Fruit fly (Drosophila melanogaster) whole organism, embryonic: Measurements from ENCODE around the gene CG7519.

Source experiments
- Awh ChIP-seq: fragments of 200-800 bp; sonication (Bioruptor generic); IDR thresholded peaks from 2 replicates; pipeline ENCODE4, ENCODE4 v1.3.6; 2022; ENCODE audit warnings: missing biosample characterization, missing genetic modification characterization
- Blimp-1 ChIP-seq: fragments of 200-800 bp; sonication (Bioruptor generic); optimal IDR thresholded peaks from 3 replicates; lab custom pipeline; 2018; ENCODE audit warnings: missing biosample characterization, missing genetic modification characterization, mild to moderate bottlenecking, moderate library complexity, missing genetic modification reagents
- CG10274 ChIP-seq: fragments of 200-800 bp; sonication (Bioruptor generic); optimal IDR thresholded peaks from 3 replicates; lab custom pipeline; 2017; ENCODE audit warnings: missing biosample characterization, mild to moderate bottlenecking, missing genetic modification characterization
- CG10565 ChIP-seq: fragments of 200-800 bp; sonication (Bioruptor generic); optimal IDR thresholded peaks from 3 replicates; lab custom pipeline; 2016; ENCODE audit warnings: missing biosample characterization, mild to moderate bottlenecking, missing genetic modification characterization
- CG11247 ChIP-seq: fragments of 200-800 bp; sonication (Bioruptor generic); IDR thresholded peaks from 2 replicates; pipeline ENCODE4 v1.3.6; 2022; ENCODE audit warnings: missing biosample characterization, missing genetic modification characterization
- CG11504 ChIP-seq: fragments of 200-800 bp; sonication (Bioruptor generic); optimal IDR thresholded peaks from 3 replicates; lab custom pipeline; 2019; ENCODE audit warnings: missing biosample characterization, mild to moderate bottlenecking, missing genetic modification characterization, moderate library complexity
- CG11723 ChIP-seq: fragments of 200-800 bp; sonication (Bioruptor generic); optimal IDR thresholded peaks from 2 replicates; lab custom pipeline; 2017; ENCODE audit warnings: missing biosample characterization, mild to moderate bottlenecking, missing genetic modification characterization
- CG1233 ChIP-seq: fragments of 200-800 bp; sonication (Bioruptor generic); optimal IDR thresholded peaks from 4 replicates; lab custom pipeline; 2018; ENCODE audit warnings: missing biosample characterization, mild to moderate bottlenecking, missing genetic modification characterization
- CG13424 ChIP-seq: fragments of 200-800 bp; sonication (Bioruptor generic); optimal IDR thresholded peaks from 2 replicates; lab custom pipeline; 2019; ENCODE audit warnings: missing biosample characterization, mild to moderate bottlenecking, missing genetic modification characterization, moderate library complexity
- CG14860 ChIP-seq: fragments of 200-800 bp; sonication (Bioruptor generic); IDR thresholded peaks from 3 replicates; pipeline ENCODE4 v1.3.6; 2022; ENCODE audit warnings: missing biosample characterization, missing genetic modification characterization; ENCODE audit not compliant: partially characterized antibody
- CG1602 ChIP-seq: fragments of 200-800 bp; sonication (Bioruptor generic); optimal IDR thresholded peaks from 3 replicates; lab custom pipeline; 2016; ENCODE audit warnings: missing biosample characterization, missing genetic modification characterization
- CG2678 ChIP-seq: fragments of 200-800 bp; sonication (Bioruptor generic); optimal IDR thresholded peaks from 3 replicates; lab custom pipeline; 2019; ENCODE audit warnings: missing biosample characterization, mild to moderate bottlenecking, missing genetic modification characterization, moderate library complexity
- CG2712 ChIP-seq: fragments of 200-800 bp; optimal IDR thresholded peaks from 3 replicates; lab custom pipeline; 2019; ENCODE audit warnings: missing biosample characterization, mild to moderate bottlenecking, missing genetic modification characterization, moderate library complexity
- CG30020 ChIP-seq: fragments of 200-800 bp; optimal IDR thresholded peaks from 2 replicates; lab custom pipeline; 2019; ENCODE audit warnings: missing biosample characterization, mild to moderate bottlenecking, missing genetic modification characterization, moderate library complexity
- CG31388 ChIP-seq: fragments of 200-800 bp; sonication (Bioruptor generic); optimal IDR thresholded peaks from 2 replicates; lab custom pipeline; 2016; ENCODE audit warnings: missing biosample characterization, missing genetic modification characterization
- CG4282 ChIP-seq: fragments of 200-800 bp; sonication (Bioruptor generic); optimal IDR thresholded peaks from 2 replicates; lab custom pipeline; 2016; ENCODE audit warnings: missing biosample characterization, missing genetic modification characterization
- CG6654 ChIP-seq: fragments of 200-800 bp; sonication (Bioruptor generic); optimal IDR thresholded peaks from 2 replicates; lab custom pipeline; 2017; ENCODE audit warnings: missing biosample characterization, mild to moderate bottlenecking, missing genetic modification characterization
- CG6813 ChIP-seq: fragments of 200-800 bp; sonication (Bioruptor generic); optimal IDR thresholded peaks from 2 replicates; lab custom pipeline; 2017; ENCODE audit warnings: missing biosample characterization, missing genetic modification characterization, mild to moderate bottlenecking, moderate library complexity, missing genetic modification reagents
- CG8089 ChIP-seq: fragments of 200-800 bp; sonication (Bioruptor generic); optimal IDR thresholded peaks from 3 replicates; lab custom pipeline; 2016; ENCODE audit warnings: missing biosample characterization, missing genetic modification characterization
- CG9437 ChIP-seq: fragments of 200-800 bp; sonication (Bioruptor generic); optimal IDR thresholded peaks from 2 replicates; lab custom pipeline; 2018; ENCODE audit warnings: missing biosample characterization, mild to moderate bottlenecking, missing genetic modification characterization
- CTCF ChIP-seq: fragments of 200-800 bp; sonication (Bioruptor generic); optimal IDR thresholded peaks from 2 replicates; lab custom pipeline; 2017; ENCODE audit warnings: missing biosample characterization, mild to moderate bottlenecking, missing genetic modification characterization, moderate library complexity
- Deaf1 ChIP-seq: fragments of 200-800 bp; optimal IDR thresholded peaks from 3 replicates; lab custom pipeline; 2019; ENCODE audit warnings: missing biosample characterization, mild to moderate bottlenecking, missing genetic modification characterization, moderate library complexity
- H15 ChIP-seq: fragments of 200-800 bp; sonication (Bioruptor generic); IDR thresholded peaks from 3 replicates; pipeline ENCODE4 v1.3.6; 2022; ENCODE audit warnings: missing biosample characterization, missing genetic modification characterization
- H2.0 ChIP-seq: fragments of 200-800 bp; sonication (Bioruptor generic); IDR thresholded peaks from 2 replicates; pipeline ENCODE4 v1.3.6; 2022; ENCODE audit warnings: missing biosample characterization, missing genetic modification characterization
- Hr51 ChIP-seq, 2 experiments: fragments of 200-800 bp; sonication (Bioruptor generic); optimal IDR thresholded peaks; 2 replicates in 1 of 2; 3 replicates in 1 of 2; lab custom pipeline; 2016 to 2018; ENCODE audit warnings: missing biosample characterization in 2 of 2, missing genetic modification characterization in 2 of 2, mild to moderate bottlenecking in 1 of 2, moderate library complexity in 1 of 2
- Ssrp ChIP-seq: fragments of 200-800 bp; sonication (Bioruptor generic); optimal IDR thresholded peaks from 2 replicates; lab custom pipeline; 2018; ENCODE audit warnings: missing biosample characterization, mild to moderate bottlenecking, missing genetic modification characterization, moderate library complexity
- Taf1 ChIP-seq: fragments of 200-800 bp; sonication (Bioruptor generic); IDR thresholded peaks from 2 replicates; pipeline ENCODE4 v1.3.6; 2022; ENCODE audit warnings: missing biosample characterization, missing genetic modification characterization
- Xrp1 ChIP-seq: fragments of 200-800 bp; sonication (Bioruptor generic); IDR thresholded peaks from 2 replicates; pipeline ENCODE4 v1.3.6; 2022; ENCODE audit warnings: missing biosample characterization, missing genetic modification characterization
- ash1 ChIP-seq: fragments of 200-800 bp; sonication (Bioruptor generic); optimal IDR thresholded peaks from 2 replicates; lab custom pipeline; 2018; ENCODE audit warnings: missing biosample characterization, mild to moderate bottlenecking, missing genetic modification characterization
- bsh ChIP-seq, 2 experiments: fragments of 200-800 bp; sonication (Bioruptor generic); optimal IDR thresholded peaks; 2 replicates each; lab custom pipeline; 2017 to 2018; ENCODE audit warnings: mild to moderate bottlenecking in 2 of 2, missing biosample characterization in 2 of 2, missing genetic modification characterization in 2 of 2, moderate library complexity in 1 of 2
- chinmo ChIP-seq: fragments of 200-800 bp; sonication (Bioruptor generic); IDR thresholded peaks from 4 replicates; pipeline ENCODE4 v1.3.6; 2022; ENCODE audit warnings: missing biosample characterization, missing genetic modification characterization; ENCODE audit not compliant: partially characterized antibody
- crp ChIP-seq, 2 experiments: fragments of 200-800 bp; sonication (Bioruptor generic); optimal IDR thresholded peaks; 2 replicates in 1 of 2; 3 replicates in 1 of 2; lab custom pipeline; 2017; ENCODE audit warnings: missing biosample characterization in 2 of 2, missing genetic modification characterization in 2 of 2, mild to moderate bottlenecking in 1 of 2, moderate library complexity in 1 of 2
- da ChIP-seq: fragments of 200-800 bp; sonication (Bioruptor generic); optimal IDR thresholded peaks from 2 replicates; lab custom pipeline; 2016; ENCODE audit warnings: missing biosample characterization, missing genetic modification characterization
- fd64A ChIP-seq: fragments of 200-800 bp; sonication (Bioruptor generic); optimal IDR thresholded peaks from 3 replicates; lab custom pipeline; 2018; ENCODE audit warnings: missing biosample characterization, mild to moderate bottlenecking, missing genetic modification characterization
- ftz-f1 ChIP-seq: fragments of 200-800 bp; sonication (Bioruptor generic); optimal IDR thresholded peaks from 2 replicates; lab custom pipeline; 2016; ENCODE audit warnings: missing biosample characterization, missing genetic modification characterization
- grau ChIP-seq: fragments of 200-800 bp; optimal IDR thresholded peaks from 3 replicates; lab custom pipeline; 2019; ENCODE audit warnings: missing biosample characterization, mild to moderate bottlenecking, missing genetic modification characterization, moderate library complexity
- hth ChIP-seq: fragments of >200 bp; optimal IDR thresholded peaks from 2 replicates; lab custom pipeline; 2017; ENCODE audit warnings: inconsistent platforms
- lilli ChIP-seq: fragments of 200-800 bp; sonication (Bioruptor generic); optimal IDR thresholded peaks from 3 replicates; lab custom pipeline; 2016; ENCODE audit warnings: missing biosample characterization, missing genetic modification characterization
- mirr ChIP-seq: fragments of 200-800 bp; sonication (Bioruptor generic); optimal IDR thresholded peaks from 3 replicates; lab custom pipeline; 2018; ENCODE audit warnings: missing biosample characterization, mild to moderate bottlenecking, missing genetic modification characterization
- nerfin-1 ChIP-seq: fragments of 200-800 bp; sonication (Bioruptor generic); optimal IDR thresholded peaks from 3 replicates; lab custom pipeline; 2019; ENCODE audit warnings: missing biosample characterization, mild to moderate bottlenecking, missing genetic modification characterization, moderate library complexity
- nom ChIP-seq: fragments of 200-800 bp; sonication (Bioruptor generic); optimal IDR thresholded peaks from 2 replicates; lab custom pipeline; 2017; ENCODE audit warnings: missing biosample characterization, missing genetic modification characterization, mild to moderate bottlenecking, moderate library complexity, missing genetic modification reagents
- salm ChIP-seq: fragments of 200-800 bp; sonication (Bioruptor generic); optimal IDR thresholded peaks from 2 replicates; lab custom pipeline; 2018; ENCODE audit warnings: missing biosample characterization, mild to moderate bottlenecking, missing genetic modification characterization
- sim ChIP-seq: fragments of 200-800 bp; sonication (Bioruptor generic); IDR thresholded peaks from 2 replicates; pipeline ENCODE4 v1.3.6; 2022; ENCODE audit warnings: missing biosample characterization, missing genetic modification characterization
- tio ChIP-seq: fragments of 200-800 bp; sonication (Bioruptor generic); optimal IDR thresholded peaks from 2 replicates; lab custom pipeline; 2017; ENCODE audit warnings: missing biosample characterization, missing genetic modification characterization, inconsistent platforms
- tll ChIP-seq, 2 experiments: fragments of 200-800 bp in 1 of 2; fragments of >200 bp in 1 of 2; sonication (Bioruptor generic) in 1 of 2; optimal IDR thresholded peaks; 2 replicates each; lab custom pipeline; 2017 to 2019; ENCODE audit warnings: missing biosample characterization in 2 of 2, missing genetic modification characterization in 2 of 2, mild to moderate bottlenecking in 1 of 2, moderate library complexity in 1 of 2
- tup ChIP-seq: fragments of 200-800 bp; sonication (Bioruptor generic); optimal IDR thresholded peaks from 2 replicates; lab custom pipeline; 2016; ENCODE audit warnings: missing biosample characterization, mild to moderate bottlenecking, missing genetic modification characterization, moderate library complexity
- wek ChIP-seq: fragments of 200-800 bp; sonication (Bioruptor generic); optimal IDR thresholded peaks from 3 replicates; lab custom pipeline; 2018; ENCODE audit warnings: missing biosample characterization, mild to moderate bottlenecking, missing genetic modification characterization, moderate library complexity

The CG7519 gene

dm6 chr3L:21515823-21516715, 23.2 kb downstream of the CG7519 start, which contains the start of the genes SAK and Cdk12 (continued):
- TF ChIP-seq CTCF (GFP tag; lab: Kevin White, UChicago) (peak; percentile 39), ash1 (GFP tag; lab: Kevin White, UChicago) (no peak), Ssrp (tag; lab: Kevin White, UChicago) (peak; percentile 86), CG1233 (GFP tag; lab: Kevin White, UChicago) (peak; percentile 83), chinmo (peak; percentile 71; the same call in 1 of the 4 replicates), da (GFP tag; lab: Kevin White, UChicago) (no peak), CG8089 (GFP tag; lab: Kevin White, UChicago) (peak; percentile 36), tll (GFP tag; optimal IDR thresholded peaks at IDR 0.05; lab: Kevin White, UChicago) (peak in 1 of 2 experiments; percentile 5), CG13424 (tag; lab: Kevin White, UChicago) (peak; percentile 90), tup (peak; percentile 77), Deaf1 (tag; lab: Kevin White, UChicago) (no peak), grau (tag; lab: Kevin White, UChicago) (peak; percentile 92), CG10274 (peak; percentile 48), CG6654 (GFP tag; lab: Kevin White, UChicago) (peak; percentile 68), CG11247 (GFP tag; lab: Robert Waterston, UW) (peak; percentile 77), nerfin-1 (tag; lab: Kevin White, UChicago) (peak; percentile 77), CG6813 (peak; percentile 42), CG31388 (peak; percentile 76), nom (peak; percentile 57), H15 (GFP tag; lab: Robert Waterston, UW) (peak; percentile 66; the same call in 2 of the 3 replicates), bsh (GFP tag; optimal IDR thresholded peaks at IDR 0.05; lab: Kevin White, UChicago) (peak; percentile 17 to 83), CG9437 (peak; percentile 82), CG11504 (tag; lab: Kevin White, UChicago) (peak; percentile 88), H2.0 (GFP tag; lab: Robert Waterston, UW) (peak; percentile 69), ftz-f1 (GFP tag; lab: Kevin White, UChicago) (no peak), CG30020 (tag; lab: Kevin White, UChicago) (peak; percentile 89), wek (GFP tag; lab: Kevin White, UChicago) (no peak), mirr (peak; percentile 50), Awh (peak; percentile 70), crp (GFP tag; optimal IDR thresholded peaks at IDR 0.05; lab: Kevin White, UChicago) (peak in 1 of 2 experiments; percentile 33), Xrp1 (peak; percentile 77), fd64A (GFP tag; lab: Kevin White, UChicago) (peak; percentile 16), Taf1 (peak; percentile 77; the same call in 1 of the 2 replicates), CG10565 (GFP tag; lab: Kevin White, UChicago) (peak; percentile 38), tio (GFP tag; lab: Kevin White, UChicago) (peak; percentile 88), lilli (GFP tag; lab: Kevin White, UChicago) (peak; percentile 82), CG2712 (peak; percentile 89), sim (GFP tag; lab: Robert Waterston, UW) (no peak), CG4282 (GFP tag; lab: Kevin White, UChicago) (no peak), Hr51 (GFP tag; optimal IDR thresholded peaks at IDR 0.05; lab: Kevin White, UChicago) (peak; percentile 61 to 86), hth (lab: Kevin White, UChicago) (no peak), CG14860 (0 out of 3 replicates have a peak, but pooled peaks have one; percentile 38), CG2678 (peak; percentile 90), CG1602 (peak; percentile 88), Blimp-1 (GFP tag; lab: Kevin White, UChicago) (peak; percentile 77), salm (tag; lab: Kevin White, UChicago) (peak; percentile 60), CG11723 (GFP tag; lab: Kevin White, UChicago) (peak; percentile 74)
